Worm (Caenorhabditis elegans) whole organism, young adult: ENCODE results near the gene vha-6.
A peak's percentile ranks its signal among the peaks of the same experiment; 100 is the strongest.

Source experiments
- B0019.2 ChIP-seq: fragments of 200-800 bp; sonication (Bioruptor generic); conservative IDR thresholded peaks from 2 replicates; pipeline ENCODE4 v1.3.6; 2022; ENCODE audit warnings: missing genetic modification reagents, missing genetic modification characterization, missing compliant biosample characterization
- D2030.7 ChIP-seq: fragments of 200-800 bp; sonication (Bioruptor generic); IDR thresholded peaks from 2 replicates; pipeline ENCODE4 v1.3.6; 2022; ENCODE audit warnings: missing genetic modification reagents, missing genetic modification characterization, missing compliant biosample characterization
- F10E7.11 ChIP-seq: sonication (generic microtip); optimal IDR thresholded peaks from 2 replicates; lab custom pipeline; 2017; ENCODE audit warnings: mild to moderate bottlenecking, missing genetic modification characterization, moderate library complexity, missing compliant biosample characterization
- F49E8.2 ChIP-seq: sonication (generic microtip); optimal IDR thresholded peaks from 3 replicates; lab custom pipeline; 2017; ENCODE audit warnings: missing genetic modification characterization, mild to moderate bottlenecking, missing compliant biosample characterization, antibody characterized with exemption, moderate library complexity; ENCODE audit not compliant: insufficient read depth
- attf-3 ChIP-seq: fragments of 200-800 bp; sonication (Bioruptor generic); conservative IDR thresholded peaks from 2 replicates; pipeline ENCODE4 v1.3.6; 2022; ENCODE audit warnings: missing genetic modification reagents, missing genetic modification characterization, missing compliant biosample characterization
- ceh-58 ChIP-seq: fragments of 200-800 bp; sonication (Bioruptor generic); IDR thresholded peaks from 2 replicates; pipeline ENCODE4 v1.3.6; 2022; ENCODE audit warnings: missing genetic modification characterization, missing compliant biosample characterization
- ceh-91 ChIP-seq: fragments of 200-800 bp; sonication (Bioruptor generic); IDR thresholded peaks from 2 replicates; pipeline ENCODE4 v1.3.6; 2022; ENCODE audit warnings: missing genetic modification reagents, missing genetic modification characterization, missing compliant biosample characterization
- egrh-3 ChIP-seq: fragments of 200-800 bp; sonication (Bioruptor generic); IDR thresholded peaks from 2 replicates; pipeline ENCODE4 v1.3.6; 2022; ENCODE audit warnings: missing genetic modification reagents, missing genetic modification characterization, missing compliant biosample characterization
- him-1 ChIP-seq: sonication (generic microtip); optimal IDR thresholded peaks from 2 replicates; lab custom pipeline; 2016; ENCODE audit warnings: missing genotype, missing genetic modification reagents, missing genetic modification characterization, missing compliant biosample characterization
- hlh-26 ChIP-seq: fragments of 200-800 bp; sonication (Bioruptor generic); conservative IDR thresholded peaks from 2 replicates; pipeline ENCODE4 v1.3.6; 2022; ENCODE audit warnings: missing genetic modification reagents, missing genetic modification characterization, missing compliant biosample characterization
- hmg-1.2 ChIP-seq: fragments of 200-800 bp; sonication (Bioruptor generic); IDR thresholded peaks from 2 replicates; pipeline ENCODE4 v1.3.6; 2022; ENCODE audit warnings: missing genetic modification reagents, missing genetic modification characterization, missing compliant biosample characterization
- let-526 ChIP-seq: fragments of 200-800 bp; sonication (Bioruptor generic); IDR thresholded peaks from 2 replicates; pipeline ENCODE4 v1.3.6; 2022; ENCODE audit warnings: missing genetic modification reagents, missing genetic modification characterization, missing compliant biosample characterization
- lin-35 ChIP-seq, 3 experiments: fragments of 150-350 bp in 2 of 3; sonication (generic microtip) in 1 of 3; optimal IDR thresholded peaks; 2 replicates each; lab custom pipeline; 2014 to 2018; ENCODE audit warnings: missing biosample characterization in 3 of 3, missing genetic modification characterization in 3 of 3, missing genetic modification reagents in 3 of 3
- nfya-2 ChIP-seq: fragments of 200-800 bp; sonication (Bioruptor generic); IDR thresholded peaks from 2 replicates; pipeline ENCODE4 v1.3.6; 2022; ENCODE audit warnings: missing genetic modification reagents, missing genetic modification characterization, missing compliant biosample characterization
- unc-130 ChIP-seq: sonication (generic microtip); optimal IDR thresholded peaks from 2 replicates; lab custom pipeline; 2016; ENCODE audit warnings: missing genetic modification reagents, missing genetic modification characterization, missing compliant biosample characterization
- unc-62 ChIP-seq: fragments of 150-350 bp; optimal IDR thresholded peaks from 2 replicates; lab custom pipeline; 2014; ENCODE audit warnings: missing biosample characterization, missing genetic modification reagents, missing genetic modification characterization
- zfh-2 ChIP-seq: fragments of 200-800 bp; sonication (Bioruptor generic); conservative IDR thresholded peaks from 2 replicates; pipeline ENCODE4 v1.3.6; 2022; ENCODE audit warnings: missing genetic modification reagents, missing genetic modification characterization, missing compliant biosample characterization
- ztf-28 ChIP-seq: fragments of 200-800 bp; sonication (Bioruptor generic); IDR thresholded peaks from 2 replicates; pipeline ENCODE4 v1.3.6; 2022; ENCODE audit warnings: missing genetic modification reagents, missing genetic modification characterization, missing compliant biosample characterization
- ztf-3 ChIP-seq: fragments of 200-800 bp; sonication (Bioruptor generic); optimal IDR thresholded peaks from 2 replicates; lab custom pipeline; 2018; ENCODE audit warnings: mild to moderate bottlenecking, missing genetic modification characterization, missing compliant biosample characterization
- ztf-6 ChIP-seq: fragments of 200-800 bp; sonication (Bioruptor generic); IDR thresholded peaks from 2 replicates; pipeline ENCODE4 v1.3.6; 2022; ENCODE audit warnings: missing genetic modification reagents, missing genetic modification characterization, missing compliant biosample characterization

vha-6 gene

DNA sequence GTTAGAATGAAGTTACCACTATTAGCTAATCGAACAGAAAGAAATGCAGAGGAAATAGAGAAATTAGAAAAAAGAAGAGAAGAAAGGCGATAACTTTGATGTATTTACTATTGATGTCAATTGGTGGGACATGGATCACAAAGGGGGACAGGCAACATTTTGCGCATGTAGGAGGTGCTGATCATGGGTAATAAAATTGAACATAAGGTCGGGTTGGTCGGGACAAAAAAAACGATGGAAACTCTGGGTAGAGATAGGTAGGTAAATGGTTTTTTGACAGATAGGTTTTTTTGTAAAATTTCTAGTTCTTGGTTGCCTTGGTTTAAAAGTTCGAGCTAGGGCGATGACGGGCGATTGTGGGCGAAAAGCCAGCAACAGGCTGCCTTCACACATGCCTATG is 47.4 kb downstream of the vha-6 start, which contains the start of gene shn-1:
TSS of gene shn-1 (minus strand) at position 101 of the 400 bp plus-strand sequence.
- TF ChIP-seq him-1 (no peak), unc-130 (no peak), nfya-2 (GFP tag; lab: Robert Waterston, UW) (no peak), ztf-6 (no peak), hmg-1.2 (no peak), let-526 (GFP tag; lab: Robert Waterston, UW) (no peak), F49E8.2 (tag; lab: Kevin White, UChicago) (no peak), unc-62 (no peak), ceh-91 (GFP tag; lab: Robert Waterston, UW) (no peak), ztf-3 (GFP tag; lab: Kevin White, UChicago) (no peak), D2030.7 (GFP tag; lab: Robert Waterston, UW) (no peak), attf-3 (GFP tag; lab: Robert Waterston, UW) (no peak), hlh-26 (GFP tag; lab: Robert Waterston, UW) (no peak), lin-35 (GFP tag; optimal IDR thresholded peaks at IDR 0.05; lab: Kevin White, UChicago) (no peak), F10E7.11 (no peak), B0019.2 (GFP tag; lab: Robert Waterston, UW) (no peak)
- TF ChIP-seq, all 124 proteins: peak for 0

DNA sequence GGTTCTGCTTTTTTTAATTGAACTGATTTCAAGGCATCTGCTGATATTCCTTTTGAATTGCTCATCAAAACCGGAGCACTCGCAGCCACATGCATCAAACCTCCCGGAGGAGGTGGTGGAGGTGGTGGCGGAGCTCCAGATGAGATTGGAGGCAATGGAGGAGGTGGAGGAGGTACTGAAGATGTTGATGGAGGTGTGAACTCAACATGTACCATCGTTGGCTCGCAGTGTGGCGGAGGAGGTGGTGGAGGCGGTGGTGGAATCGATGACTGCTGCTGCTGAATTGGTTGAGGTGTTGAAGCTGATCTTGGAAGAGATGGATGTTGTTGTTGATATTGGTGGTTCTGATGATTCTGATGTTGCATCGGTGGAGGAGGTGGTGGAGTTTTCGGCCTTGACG is 51.3 kb downstream of the vha-6 start:
- TF ChIP-seq ceh-58 (GFP tag; lab: Robert Waterston, UW) (0 out of 2 replicates have a peak, but pooled peaks have one; percentile 24), ztf-28 (GFP tag; lab: Robert Waterston, UW) (no peak), egrh-3 (GFP tag; lab: Robert Waterston, UW) (peak; percentile 8; the same call in 1 of the 2 replicates), zfh-2 (GFP tag; lab: Robert Waterston, UW) (peak; percentile 73)
